Worm (Caenorhabditis elegans) whole organism, L3 larva: ENCODE results near the gene rsks-1.

Experiments
- ama-1 ChIP-seq: fragments of 150-350 bp; optimal IDR thresholded peaks from 2 replicates; lab custom pipeline; 2018
- egl-27 ChIP-seq: sonication (generic microtip); optimal IDR thresholded peaks from 4 replicates; lab custom pipeline; 2017; ENCODE audit warnings: missing biosample characterization, missing genetic modification reagents, missing genetic modification characterization
- fkh-2 ChIP-seq: fragments of 150-350 bp; optimal IDR thresholded peaks from 2 replicates; lab custom pipeline; 2014; ENCODE audit warnings: missing biosample characterization, missing genetic modification reagents, missing genetic modification characterization
- lin-39 ChIP-seq: fragments of 150-350 bp; optimal IDR thresholded peaks from 2 replicates; lab custom pipeline; 2018; ENCODE audit warnings: missing biosample characterization, missing genetic modification reagents, missing genetic modification characterization
- nhr-237 ChIP-seq: fragments of 150-350 bp; optimal IDR thresholded peaks from 2 replicates; lab custom pipeline; 2014; ENCODE audit warnings: missing biosample characterization, missing genetic modification characterization
- nhr-28 ChIP-seq: fragments of 150-350 bp; optimal IDR thresholded peaks from 2 replicates; lab custom pipeline; 2014; ENCODE audit warnings: missing biosample characterization, missing genetic modification characterization
- pqm-1 ChIP-seq: fragments of 150-350 bp; optimal IDR thresholded peaks from 2 replicates; lab custom pipeline; 2017; ENCODE audit warnings: missing biosample characterization, missing genetic modification characterization, inconsistent platforms
- zag-1 ChIP-seq: fragments of 150-350 bp; optimal IDR thresholded peaks from 2 replicates; lab custom pipeline; 2014; ENCODE audit warnings: missing biosample characterization, missing genetic modification characterization

DNA sequence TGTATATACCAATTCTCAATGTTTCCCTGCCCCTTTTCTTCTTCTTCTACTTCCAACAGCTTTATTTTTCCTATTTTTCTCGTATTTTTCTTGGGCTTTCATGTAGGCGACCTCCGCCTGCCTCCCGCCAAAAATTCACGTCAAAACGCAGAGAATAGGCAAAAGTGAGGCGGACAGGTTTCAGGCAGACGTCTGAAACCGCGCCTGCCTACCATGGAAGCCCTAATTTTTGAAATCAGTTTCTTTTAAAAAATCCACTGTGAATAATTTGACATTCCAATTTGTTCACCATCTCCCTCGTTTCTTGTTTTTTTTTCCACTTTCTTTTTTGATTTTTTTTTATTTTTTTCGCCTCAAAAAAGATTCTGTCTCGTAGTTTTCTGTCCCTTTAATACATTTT is 6.1 kb upstream of the rsks-1 start:
- no peak for TF ChIP-seq ama-1
- no peak for TF ChIP-seq pqm-1
- no peak for TF ChIP-seq nhr-28 (tag; lab: Kevin White, UChicago)
- no peak for TF ChIP-seq nhr-237 (tag; lab: Kevin White, UChicago)
- TF ChIP-seq lin-39 (tag; lab: Kevin White, UChicago) = no peak
- no peak for TF ChIP-seq zag-1 (tag; lab: Kevin White, UChicago)
- no peak for TF ChIP-seq fkh-2
- no peak for TF ChIP-seq egl-27 (tag; lab: Kevin White, UChicago)
